Worm (Caenorhabditis elegans): ENCODE results near the gene gcl-1.

The gcl-1 gene

ce11 chrIV:13358488-13358887 is 54.2 kb downstream of the gcl-1 start, which contains the start of gene W02A2.8:
W02A2.8 (minus strand) TSS chrIV:13358588.
- no peak for TF ChIP-seq nhr-20 (tag; optimal IDR thresholded peaks at IDR 0.05)
- no peak for TF ChIP-seq pag-3 (tag; optimal IDR thresholded peaks at IDR 0.05; ENCODE audit: borderline replicate concordance, insufficient read depth)
- no peak for TF ChIP-seq C16A3.4 (tag; optimal IDR thresholded peaks at IDR 0.05)
- no peak for TF ChIP-seq C34B4.2 (tag; optimal IDR thresholded peaks at IDR 0.05)
- no peak for TF ChIP-seq unc-86 (tag; optimal IDR thresholded peaks at IDR 0.05)
- no peak for TF ChIP-seq mef-2 (tag; optimal IDR thresholded peaks at IDR 0.05)
- no peak for TF ChIP-seq ceh-88 (GFP tag; IDR thresholded peaks at IDR 0.05)
- TF ChIP-seq unc-98 (GFP tag; IDR thresholded peaks at IDR 0.05), result no peak
- no peak for TF ChIP-seq hlh-4 (tag; optimal IDR thresholded peaks at IDR 0.05)
- no peak for TF ChIP-seq hpl-2 (GFP tag; optimal IDR thresholded peaks at IDR 0.05)
- TF ChIP-seq egl-27 (tag; optimal IDR thresholded peaks at IDR 0.05), result no peak
- TF ChIP-seq tlp-1 (tag; optimal IDR thresholded peaks at IDR 0.05), result no peak
- no peak for TF ChIP-seq skn-1 (tag; optimal IDR thresholded peaks at IDR 0.05)
- TF ChIP-seq nhr-84 (tag; optimal IDR thresholded peaks at IDR 0.05), result no peak
- TF ChIP-seq hlh-17 (GFP tag; optimal IDR thresholded peaks at IDR 0.05; ENCODE audit: borderline replicate concordance), result no peak

Measured in whole organism, L1 larva.